Worm (Caenorhabditis elegans) whole organism, L1 larva: Measurements from ENCODE around the gene rpt-6.

Experiments used
- C16A3.4 ChIP-seq: fragments of 150-350 bp; optimal IDR thresholded peaks from 2 replicates; lab custom pipeline; 2014; ENCODE audit warnings: missing biosample characterization, missing genetic modification characterization
- C34B4.2 ChIP-seq: sonication (generic microtip); optimal IDR thresholded peaks from 2 replicates; lab custom pipeline; 2017; ENCODE audit warnings: mild to moderate bottlenecking, missing genetic modification characterization, missing compliant biosample characterization
- aha-1 ChIP-seq: fragments of 150-350 bp; optimal IDR thresholded peaks from 2 replicates; lab custom pipeline; 2014; ENCODE audit warnings: missing biosample characterization, missing genetic modification characterization
- blmp-1 ChIP-seq: fragments of 150-350 bp; optimal IDR thresholded peaks from 2 replicates; lab custom pipeline; 2014; ENCODE audit warnings: missing biosample characterization, missing genetic modification characterization
- ceh-63 ChIP-seq: fragments of 200-800 bp; sonication (Bioruptor generic); optimal IDR thresholded peaks from 2 replicates; lab custom pipeline; 2018; ENCODE audit warnings: mild to moderate bottlenecking, missing genetic modification characterization, missing compliant biosample characterization
- ceh-8 ChIP-seq: fragments of 200-800 bp; sonication (Bioruptor generic); optimal IDR thresholded peaks from 2 replicates; lab custom pipeline; 2018; ENCODE audit warnings: mild to moderate bottlenecking, missing genetic modification characterization, moderate library complexity, missing compliant biosample characterization
- ceh-88 ChIP-seq: fragments of 200-800 bp; sonication (Bioruptor generic); IDR thresholded peaks from 2 replicates; pipeline ENCODE4 v1.3.6; 2022; ENCODE audit warnings: missing genetic modification characterization, missing compliant biosample characterization
- dsc-1 ChIP-seq: sonication (generic microtip); optimal IDR thresholded peaks from 2 replicates; lab custom pipeline; 2016; ENCODE audit warnings: mild to moderate bottlenecking, missing genetic modification characterization, missing compliant biosample characterization
- elt-2 ChIP-seq: sonication (generic microtip); optimal IDR thresholded peaks from 2 replicates; lab custom pipeline; 2016; ENCODE audit warnings: missing genetic modification characterization, mild to moderate bottlenecking, inconsistent platforms, missing compliant biosample characterization, missing genetic modification reagents
- elt-3 ChIP-seq, 6 experiments: fragments of 150-350 bp in 1 of 6; sonication (generic microtip); optimal IDR thresholded peaks; 2 replicates each; lab custom pipeline; 2017 to 2018; ENCODE audit warnings: missing biosample characterization in 6 of 6, missing genetic modification characterization in 6 of 6, inconsistent platforms in 1 of 6
- fos-1 ChIP-seq: fragments of 150-350 bp; optimal IDR thresholded peaks from 2 replicates; lab custom pipeline; 2014; ENCODE audit warnings: missing biosample characterization, missing genetic modification characterization
- hlh-4 ChIP-seq: sonication (generic microtip); optimal IDR thresholded peaks from 2 replicates; lab custom pipeline; 2016; ENCODE audit warnings: mild to moderate bottlenecking, missing genetic modification characterization, missing compliant biosample characterization
- hpl-2 ChIP-seq: fragments of 150-350 bp; optimal IDR thresholded peaks from 2 replicates; lab custom pipeline; 2014; ENCODE audit warnings: missing biosample characterization, missing genetic modification reagents, missing genetic modification characterization
- jun-1 ChIP-seq: fragments of 150-350 bp; optimal IDR thresholded peaks from 2 replicates; lab custom pipeline; 2014; ENCODE audit warnings: missing biosample characterization, missing genetic modification reagents, missing genetic modification characterization
- lin-14 ChIP-seq: fragments of 200-800 bp; sonication (Bioruptor generic); optimal IDR thresholded peaks from 2 replicates; lab custom pipeline; 2018; ENCODE audit warnings: mild to moderate bottlenecking, missing genetic modification characterization, moderate library complexity, missing compliant biosample characterization
- lin-35 ChIP-seq, 2 experiments: fragments of 150-350 bp; optimal IDR thresholded peaks; 2 replicates each; lab custom pipeline; 2014; ENCODE audit warnings: missing biosample characterization in 2 of 2, missing genetic modification characterization in 2 of 2, missing genetic modification reagents in 2 of 2
- lir-3 ChIP-seq: sonication (generic microtip); optimal IDR thresholded peaks from 2 replicates; lab custom pipeline; 2016; ENCODE audit warnings: mild to moderate bottlenecking, missing genetic modification characterization, moderate library complexity, missing compliant biosample characterization; ENCODE audit not compliant: poor library complexity
- lsy-2 ChIP-seq, 2 experiments: fragments of 150-350 bp; optimal IDR thresholded peaks; 2 replicates each; lab custom pipeline; 2014; ENCODE audit warnings: missing biosample characterization in 2 of 2, missing genetic modification characterization in 2 of 2
- mab-9 ChIP-seq: fragments of 200-800 bp; sonication (Bioruptor generic); IDR thresholded peaks from 2 replicates; pipeline ENCODE4 v1.3.6; 2022; ENCODE audit warnings: missing genetic modification reagents, missing genetic modification characterization, missing compliant biosample characterization
- mef-2 ChIP-seq: fragments of 150-350 bp; optimal IDR thresholded peaks from 2 replicates; lab custom pipeline; 2014; ENCODE audit warnings: missing biosample characterization, missing genetic modification characterization
- nhr-11 ChIP-seq: fragments of 150-350 bp; optimal IDR thresholded peaks from 2 replicates; lab custom pipeline; 2014; ENCODE audit warnings: missing biosample characterization, missing genetic modification characterization
- nhr-12 ChIP-seq: sonication (generic microtip); optimal IDR thresholded peaks from 2 replicates; lab custom pipeline; 2017; ENCODE audit warnings: missing biosample characterization, missing genetic modification characterization
- nhr-237 ChIP-seq: fragments of 150-350 bp; optimal IDR thresholded peaks from 2 replicates; lab custom pipeline; 2014; ENCODE audit warnings: missing biosample characterization, missing genetic modification characterization
- nhr-71 ChIP-seq: sonication (generic microtip); optimal IDR thresholded peaks from 2 replicates; lab custom pipeline; 2016; ENCODE audit warnings: mild to moderate bottlenecking, missing genetic modification characterization, moderate library complexity, missing compliant biosample characterization
- nhr-84 ChIP-seq: sonication (generic microtip); optimal IDR thresholded peaks from 2 replicates; lab custom pipeline; 2017; ENCODE audit warnings: missing biosample characterization, missing genetic modification characterization
- nhr-85 ChIP-seq: sonication (generic microtip); peaks from one replicate; lab custom pipeline; 2016; ENCODE audit warnings: missing genetic modification characterization, inconsistent platforms, missing compliant biosample characterization
- nhr-90 ChIP-seq: sonication (generic microtip); optimal IDR thresholded peaks from 2 replicates; lab custom pipeline; 2016; ENCODE audit warnings: mild to moderate bottlenecking, missing genetic modification characterization, missing compliant biosample characterization; ENCODE audit not compliant: poor library complexity
- pag-3 ChIP-seq: sonication (generic microtip); optimal IDR thresholded peaks from 2 replicates; lab custom pipeline; 2017; ENCODE audit warnings: missing genetic modification characterization, mild to moderate bottlenecking, missing compliant biosample characterization, antibody characterized with exemption, borderline replicate concordance; ENCODE audit not compliant: insufficient read depth
- pax-3 ChIP-seq: fragments of 200-800 bp; sonication (Bioruptor generic); optimal IDR thresholded peaks from 2 replicates; lab custom pipeline; 2018; ENCODE audit warnings: mild to moderate bottlenecking, missing genetic modification characterization, moderate library complexity, missing compliant biosample characterization
- pqm-1 ChIP-seq: sonication (generic microtip); optimal IDR thresholded peaks from 3 replicates; lab custom pipeline; 2017; ENCODE audit warnings: missing biosample characterization, missing genetic modification characterization
- skn-1 ChIP-seq: fragments of 150-350 bp; optimal IDR thresholded peaks from 2 replicates; lab custom pipeline; 2014; ENCODE audit warnings: missing biosample characterization, missing genetic modification characterization
- snpc-4 ChIP-seq: fragments of 150-350 bp; optimal IDR thresholded peaks from 2 replicates; lab custom pipeline; 2014; ENCODE audit warnings: missing biosample characterization, missing genetic modification characterization
- snu-23 ChIP-seq: sonication (generic microtip); optimal IDR thresholded peaks from 2 replicates; lab custom pipeline; 2016; ENCODE audit warnings: missing genetic modification characterization, missing compliant biosample characterization
- sptf-1 ChIP-seq: fragments of 150-350 bp; optimal IDR thresholded peaks from 2 replicates; lab custom pipeline; 2014; ENCODE audit warnings: missing biosample characterization, missing genetic modification characterization
- unc-30 ChIP-seq: sonication (generic microtip); optimal IDR thresholded peaks from 2 replicates; lab custom pipeline; 2017; ENCODE audit warnings: missing biosample characterization, missing genetic modification characterization
- unc-62 ChIP-seq: fragments of 150-350 bp; optimal IDR thresholded peaks from 2 replicates; lab custom pipeline; 2014; ENCODE audit warnings: missing biosample characterization, missing genetic modification reagents, missing genetic modification characterization
- unc-98 ChIP-seq: fragments of 200-800 bp; sonication (Bioruptor generic); IDR thresholded peaks from 2 replicates; pipeline ENCODE4 v1.3.6; 2022; ENCODE audit warnings: missing genetic modification characterization, missing compliant biosample characterization
- vab-15 ChIP-seq: sonication (generic microtip); optimal IDR thresholded peaks from 2 replicates; lab custom pipeline; 2017; ENCODE audit warnings: missing genotype, mild to moderate bottlenecking, missing genetic modification characterization, missing compliant biosample characterization
- zag-1 ChIP-seq: fragments of 150-350 bp; optimal IDR thresholded peaks from 2 replicates; lab custom pipeline; 2014; ENCODE audit warnings: missing biosample characterization, missing genetic modification characterization
- zip-4 ChIP-seq: fragments of 200-800 bp; sonication (Bioruptor generic); optimal IDR thresholded peaks from 2 replicates; lab custom pipeline; 2018; ENCODE audit warnings: mild to moderate bottlenecking, missing genetic modification characterization, moderate library complexity, missing compliant biosample characterization
- ztf-4 ChIP-seq: fragments of 150-350 bp; optimal IDR thresholded peaks from 2 replicates; lab custom pipeline; 2014; ENCODE audit warnings: missing biosample characterization, missing genetic modification characterization

Gene rpt-6

DNA sequence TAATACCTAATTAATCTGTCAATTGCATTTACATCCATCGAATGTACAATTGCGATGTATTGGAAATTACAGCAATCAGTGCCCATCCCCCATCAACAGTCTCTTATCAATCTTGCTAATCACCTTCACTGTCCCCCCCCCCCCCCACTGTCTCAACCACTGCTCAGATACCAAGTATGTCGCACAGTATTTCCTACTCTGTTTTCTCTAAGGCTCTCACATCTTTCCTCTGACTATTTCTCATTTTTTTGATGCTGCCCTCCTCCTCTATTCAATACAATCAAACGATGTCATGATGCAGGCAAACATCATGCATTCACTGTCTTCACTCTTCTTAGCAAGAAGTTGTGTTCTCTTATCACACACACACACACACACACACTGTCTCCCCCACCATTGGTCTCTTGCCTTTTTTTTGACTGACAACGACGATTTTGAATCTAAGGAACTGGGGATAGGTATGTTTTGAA, 42.7 kb upstream of the rpt-6 start, which contains the start of the genes zip-12 and Y75B8A.63:
TSS of gene zip-12 (plus strand) at position 387 of the 470 bp plus-strand sequence.
TSS of gene Y75B8A.63 (plus strand) at position 420 of the 470 bp plus-strand sequence.
- no peak for TF ChIP-seq unc-62 (GFP tag; lab: Kevin White, UChicago)
- no peak for TF ChIP-seq ceh-88
- no peak for TF ChIP-seq C16A3.4 (tag; lab: Kevin White, UChicago)
- peak; percentile 24 for TF ChIP-seq snu-23 (GFP tag; lab: Kevin White, UChicago)
- TF ChIP-seq hpl-2 (GFP tag; lab: Kevin White, UChicago): peak; percentile 16
- TF ChIP-seq elt-3 (tag; optimal IDR thresholded peaks at IDR 0.05; lab: Kevin White, UChicago): peak in 3 of 6 experiments; percentile 16 to 73 (median 31)
- TF ChIP-seq sptf-1 (tag; lab: Kevin White, UChicago): no peak
- no peak for TF ChIP-seq vab-15
- no peak for TF ChIP-seq mef-2 (tag; lab: Kevin White, UChicago)
- TF ChIP-seq mab-9 (GFP tag; lab: Robert Waterston, UW): no peak
- no peak for TF ChIP-seq nhr-90 (tag; lab: Kevin White, UChicago)
- TF ChIP-seq aha-1 (tag; lab: Kevin White, UChicago): no peak
- TF ChIP-seq zag-1: no peak
- TF ChIP-seq skn-1 (tag; lab: Kevin White, UChicago): no peak
- peak in 1 of 2 experiments; percentile 39 for TF ChIP-seq lin-35 (GFP tag; optimal IDR thresholded peaks at IDR 0.05; lab: Kevin White, UChicago)
- peak; percentile 41 for TF ChIP-seq lin-14 (GFP tag; lab: Kevin White, UChicago)
- TF ChIP-seq zip-4 (GFP tag; lab: Kevin White, UChicago): no peak
- no peak for TF ChIP-seq nhr-12 (tag; lab: Kevin White, UChicago)
- peak; percentile 40 for TF ChIP-seq blmp-1 (tag; lab: Kevin White, UChicago)
- no peak for TF ChIP-seq snpc-4 (tag; lab: Kevin White, UChicago)
- TF ChIP-seq elt-2 (tag; lab: Kevin White, UChicago): peak; percentile 53
- no peak for TF ChIP-seq fos-1 (tag; lab: Kevin White, UChicago)
- TF ChIP-seq ceh-63 (GFP tag; lab: Kevin White, UChicago): no peak
- no peak for TF ChIP-seq lir-3
- no peak for TF ChIP-seq ceh-8
- TF ChIP-seq C34B4.2 (tag; lab: Kevin White, UChicago): no peak
- TF ChIP-seq nhr-84 (tag; lab: Kevin White, UChicago): no peak
- no peak for TF ChIP-seq hlh-4 (tag; lab: Kevin White, UChicago)
- TF ChIP-seq lsy-2 (tag; optimal IDR thresholded peaks at IDR 0.05; lab: Kevin White, UChicago): no peak
- no peak for TF ChIP-seq pag-3 (tag; lab: Kevin White, UChicago)
- no peak for TF ChIP-seq nhr-71
- TF ChIP-seq ztf-4 (tag; lab: Kevin White, UChicago): no peak

DNA sequence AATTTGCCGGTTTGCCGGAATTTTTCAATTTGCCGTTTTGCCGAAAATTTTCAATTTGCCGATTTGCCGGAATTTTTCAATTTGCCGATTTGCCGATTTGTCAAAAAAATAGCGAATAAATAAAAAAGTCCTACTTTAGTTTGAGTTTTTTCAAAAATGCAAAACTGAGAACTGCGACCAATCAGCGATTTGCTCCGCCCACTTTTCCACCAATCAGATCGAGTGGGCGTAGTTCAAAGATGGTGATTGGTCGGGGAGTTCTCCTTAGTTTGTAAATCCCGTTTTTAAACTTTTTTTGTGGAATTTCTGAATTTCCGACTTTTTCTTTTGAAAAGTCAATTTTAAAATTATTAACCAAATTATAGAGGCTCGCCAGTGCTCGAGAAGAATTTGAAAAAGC, 39.0 kb upstream of the rpt-6 start:
- TF ChIP-seq pqm-1 (tag; lab: Kevin White, UChicago) (no peak), lsy-2 (tag; optimal IDR thresholded peaks at IDR 0.05; lab: Kevin White, UChicago) (no peak), unc-30 (tag; lab: Kevin White, UChicago) (no peak), nhr-11 (tag; lab: Kevin White, UChicago) (no peak), dsc-1 (tag; lab: Kevin White, UChicago) (no peak)

ce11 chrIII:12333445-12333844, 36.8 kb upstream of the rpt-6 start, which contains the start of gene zip-1:
Gene zip-1, plus strand, starts transcription at chrIII:12333745.
- TF ChIP-seq unc-98 (GFP tag; lab: Robert Waterston, UW) (no peak), nhr-12 (tag; lab: Kevin White, UChicago) (no peak), aha-1 (tag; lab: Kevin White, UChicago) (no peak), nhr-237 (tag; lab: Kevin White, UChicago) (no peak), pax-3 (tag; lab: Kevin White, UChicago) (no peak), nhr-11 (tag; lab: Kevin White, UChicago) (no peak), jun-1 (tag; lab: Kevin White, UChicago) (no peak), elt-2 (tag; lab: Kevin White, UChicago) (no peak), ceh-8 (no peak), nhr-85 (tag; lab: Kevin White, UChicago) (no peak)
